Worm (Caenorhabditis elegans) whole organism, midembryonic: Measurements from ENCODE around the gene F36H5.10.

Source experiments
- cog-1 ChIP-seq: sonication (generic microtip); optimal IDR thresholded peaks from 2 replicates; lab custom pipeline; 2016; ENCODE audit warnings: missing genetic modification characterization, missing compliant biosample characterization
- ref-1 ChIP-seq: fragments of 200-800 bp; sonication (Bioruptor generic); conservative IDR thresholded peaks from 2 replicates; pipeline ENCODE4 v1.3.6; 2022; ENCODE audit warnings: missing genetic modification reagents, missing genetic modification characterization, missing compliant biosample characterization
- ztf-23 ChIP-seq: fragments of 200-800 bp; sonication (Bioruptor generic); IDR thresholded peaks from 2 replicates; pipeline ENCODE4 v1.3.6; 2022; ENCODE audit warnings: missing genetic modification reagents, missing genetic modification characterization, missing compliant biosample characterization

DNA sequence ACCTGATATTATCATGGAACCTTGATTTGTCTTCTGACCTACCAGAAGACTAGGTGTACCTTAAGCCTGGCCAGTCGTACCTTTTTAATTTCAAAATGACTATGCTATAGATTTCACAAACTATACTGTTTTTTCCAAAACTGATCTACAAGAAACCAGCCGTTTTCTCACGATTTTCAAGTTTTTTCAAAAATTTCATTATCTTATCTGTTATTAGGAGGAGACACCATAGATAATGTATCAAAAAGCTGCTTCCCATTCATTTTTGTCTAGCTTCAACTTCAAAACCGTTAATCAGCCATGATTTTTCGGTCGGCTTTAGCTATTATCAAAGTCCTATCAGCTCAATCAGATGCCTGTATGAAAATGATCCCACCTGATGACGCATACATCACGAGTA is 14.6 kb upstream of the F36H5.10 start, which contains the start of gene F36H5.12:
- no peak for TF ChIP-seq ztf-23 (GFP tag; lab: Robert Waterston, UW)
- no peak for TF ChIP-seq ref-1
- no peak for TF ChIP-seq cog-1 (tag; lab: Kevin White, UChicago)
